Fruit fly (Drosophila melanogaster) whole organism, embryonic: ENCODE data around the gene CAH3.

Experiments used
- Awh ChIP-seq: fragments of 200-800 bp; sonication (Bioruptor generic); IDR thresholded peaks from 2 replicates; pipeline ENCODE4, ENCODE4 v1.3.6; 2022; ENCODE audit warnings: missing biosample characterization, missing genetic modification characterization
- CG10267 ChIP-seq: fragments of 200-800 bp; sonication (Bioruptor generic); optimal IDR thresholded peaks from 2 replicates; lab custom pipeline; 2018; ENCODE audit warnings: missing biosample characterization, mild to moderate bottlenecking, missing genetic modification characterization, moderate library complexity
- CG10431 ChIP-seq: fragments of 200-800 bp; sonication (Bioruptor generic); optimal IDR thresholded peaks from 3 replicates; lab custom pipeline; 2018; ENCODE audit warnings: missing biosample characterization, mild to moderate bottlenecking, missing genetic modification characterization
- CG10654 ChIP-seq: fragments of 200-800 bp; sonication (Bioruptor generic); optimal IDR thresholded peaks from 2 replicates; lab custom pipeline; 2016; ENCODE audit warnings: missing biosample characterization, missing genetic modification characterization
- CG10979 ChIP-seq: fragments of 200-800 bp; sonication (Bioruptor generic); optimal IDR thresholded peaks from 2 replicates; lab custom pipeline; 2018; ENCODE audit warnings: missing biosample characterization, mild to moderate bottlenecking, missing genetic modification characterization, moderate library complexity
- CG11504 ChIP-seq: fragments of 200-800 bp; sonication (Bioruptor generic); optimal IDR thresholded peaks from 3 replicates; lab custom pipeline; 2019; ENCODE audit warnings: missing biosample characterization, mild to moderate bottlenecking, missing genetic modification characterization, moderate library complexity
- CG12071 ChIP-seq: fragments of 200-800 bp; sonication (Bioruptor generic); optimal IDR thresholded peaks from 3 replicates; lab custom pipeline; 2018; ENCODE audit warnings: missing biosample characterization, mild to moderate bottlenecking, missing genetic modification characterization
- CG12155 ChIP-seq: fragments of 200-800 bp; sonication (Bioruptor generic); optimal IDR thresholded peaks from 3 replicates; lab custom pipeline; 2016; ENCODE audit warnings: missing biosample characterization, missing genetic modification characterization
- CG14860 ChIP-seq: fragments of 200-800 bp; sonication (Bioruptor generic); IDR thresholded peaks from 3 replicates; pipeline ENCODE4 v1.3.6; 2022; ENCODE audit warnings: missing biosample characterization, missing genetic modification characterization; ENCODE audit not compliant: partially characterized antibody
- CG15269 ChIP-seq: fragments of 200-800 bp; sonication (Bioruptor generic); optimal IDR thresholded peaks from 2 replicates; lab custom pipeline; 2018; ENCODE audit warnings: missing biosample characterization, mild to moderate bottlenecking, missing genetic modification characterization, moderate library complexity
- CG1603 ChIP-seq: fragments of 200-800 bp; sonication (Bioruptor generic); optimal IDR thresholded peaks from 2 replicates; lab custom pipeline; 2019; ENCODE audit warnings: missing biosample characterization, mild to moderate bottlenecking, missing genetic modification characterization, moderate library complexity
- CG17568 ChIP-seq: fragments of 200-800 bp; sonication (Bioruptor generic); optimal IDR thresholded peaks from 2 replicates; lab custom pipeline; 2018; ENCODE audit warnings: missing biosample characterization, mild to moderate bottlenecking, missing genetic modification characterization, moderate library complexity
- CG1832 ChIP-seq: fragments of 200-800 bp; sonication (Bioruptor generic); optimal IDR thresholded peaks from 2 replicates; lab custom pipeline; 2017; ENCODE audit warnings: missing biosample characterization, mild to moderate bottlenecking, missing genetic modification characterization, inconsistent platforms
- CG30020 ChIP-seq: fragments of 200-800 bp; optimal IDR thresholded peaks from 2 replicates; lab custom pipeline; 2019; ENCODE audit warnings: missing biosample characterization, mild to moderate bottlenecking, missing genetic modification characterization, moderate library complexity
- CG33557 ChIP-seq: fragments of 200-800 bp; sonication (Bioruptor generic); optimal IDR thresholded peaks from 2 replicates; lab custom pipeline; 2019; ENCODE audit warnings: missing biosample characterization, mild to moderate bottlenecking, missing genetic modification characterization, moderate library complexity
- CG4404 ChIP-seq: fragments of 200-800 bp; sonication (Bioruptor generic); IDR thresholded peaks from 2 replicates; pipeline ENCODE4 v1.3.6; 2022; ENCODE audit warnings: missing biosample characterization, missing genetic modification characterization
- CG7372 ChIP-seq: fragments of 200-800 bp; sonication (Bioruptor generic); IDR thresholded peaks from 2 replicates; pipeline ENCODE4 v1.3.6; 2022; ENCODE audit warnings: missing biosample characterization, missing genetic modification characterization
- CG9727 ChIP-seq: fragments of 200-800 bp; sonication (Bioruptor generic); optimal IDR thresholded peaks from 3 replicates; lab custom pipeline; 2017; ENCODE audit warnings: missing biosample characterization, mild to moderate bottlenecking, missing genetic modification characterization
- D19B ChIP-seq: fragments of 200-800 bp; sonication (Bioruptor generic); optimal IDR thresholded peaks from 2 replicates; lab custom pipeline; 2017; ENCODE audit warnings: missing biosample characterization, mild to moderate bottlenecking, missing genetic modification characterization
- Deaf1 ChIP-seq: fragments of 200-800 bp; optimal IDR thresholded peaks from 3 replicates; lab custom pipeline; 2019; ENCODE audit warnings: missing biosample characterization, mild to moderate bottlenecking, missing genetic modification characterization, moderate library complexity
- ERR ChIP-seq: fragments of 200-800 bp; sonication (Bioruptor generic); optimal IDR thresholded peaks from 2 replicates; lab custom pipeline; 2016; ENCODE audit warnings: missing biosample characterization, missing genetic modification characterization
- Gsc ChIP-seq: fragments of 200-800 bp; sonication (Bioruptor generic); IDR thresholded peaks from 2 replicates; pipeline ENCODE4 v1.3.6; 2022; ENCODE audit warnings: missing biosample characterization, missing genetic modification characterization
- H2.0 ChIP-seq: fragments of 200-800 bp; sonication (Bioruptor generic); IDR thresholded peaks from 2 replicates; pipeline ENCODE4 v1.3.6; 2022; ENCODE audit warnings: missing biosample characterization, missing genetic modification characterization
- Med ChIP-seq: fragments of 200-800 bp; sonication (Bioruptor generic); peaks from one replicate; lab custom pipeline; 2016; ENCODE audit warnings: missing biosample characterization, missing genetic modification characterization, mild to moderate bottlenecking, inconsistent platforms, moderate library complexity
- Nf-YC ChIP-seq: fragments of 200-800 bp; optimal IDR thresholded peaks from 3 replicates; lab custom pipeline; 2019; ENCODE audit warnings: missing biosample characterization, mild to moderate bottlenecking, missing genetic modification characterization, moderate library complexity
- Optix ChIP-seq: fragments of 200-800 bp; sonication (Bioruptor generic); IDR thresholded peaks from 3 replicates; pipeline ENCODE4 v1.3.6; 2022; ENCODE audit warnings: missing biosample characterization, missing genetic modification characterization
- Rx ChIP-seq: fragments of 200-800 bp; sonication (Bioruptor generic); IDR thresholded peaks from 2 replicates; pipeline ENCODE4 v1.3.6; 2022; ENCODE audit warnings: missing biosample characterization, missing genetic modification characterization
- Ssrp ChIP-seq: fragments of 200-800 bp; sonication (Bioruptor generic); optimal IDR thresholded peaks from 2 replicates; lab custom pipeline; 2018; ENCODE audit warnings: missing biosample characterization, mild to moderate bottlenecking, missing genetic modification characterization, moderate library complexity
- TFAM ChIP-seq: fragments of 200-800 bp; sonication (Bioruptor generic); optimal IDR thresholded peaks from 2 replicates; lab custom pipeline; 2017; ENCODE audit warnings: missing biosample characterization, missing genetic modification characterization, inconsistent platforms
- Trl ChIP-seq, 3 experiments: fragments of >200 bp in 2 of 3; fragments of 200-800 bp in 1 of 3; sonication (Bioruptor generic) in 1 of 3; optimal IDR thresholded peaks; 2 replicates in 1 of 3; 3 replicates in 2 of 3; lab custom pipeline; 2016 to 2017; ENCODE audit warnings: missing biosample characterization in 1 of 3, missing genetic modification characterization in 1 of 3
- Usf ChIP-seq: fragments of 200-800 bp; sonication (Bioruptor generic); optimal IDR thresholded peaks from 2 replicates; lab custom pipeline; 2017; ENCODE audit warnings: missing genotype, missing biosample characterization, missing genetic modification characterization
- Xrp1 ChIP-seq: fragments of 200-800 bp; sonication (Bioruptor generic); IDR thresholded peaks from 2 replicates; pipeline ENCODE4 v1.3.6; 2022; ENCODE audit warnings: missing biosample characterization, missing genetic modification characterization
- ara ChIP-seq: fragments of 200-800 bp; sonication (Bioruptor generic); IDR thresholded peaks from 2 replicates; pipeline ENCODE4 v1.3.6; 2022; ENCODE audit warnings: missing biosample characterization, missing genetic modification characterization
- ase ChIP-seq: fragments of 200-800 bp; sonication (Bioruptor generic); IDR thresholded peaks from 3 replicates; pipeline ENCODE4 v1.3.6; 2022; ENCODE audit warnings: missing biosample characterization, missing genetic modification characterization
- bigmax ChIP-seq: fragments of 200-800 bp; sonication (Bioruptor generic); optimal IDR thresholded peaks from 2 replicates; lab custom pipeline; 2018; ENCODE audit warnings: missing biosample characterization, mild to moderate bottlenecking, missing genetic modification characterization
- br ChIP-seq: fragments of >200 bp; optimal IDR thresholded peaks from 2 replicates; lab custom pipeline; 2017
- caup ChIP-seq: fragments of 200-800 bp; sonication (Bioruptor generic); optimal IDR thresholded peaks from 3 replicates; lab custom pipeline; 2017; ENCODE audit warnings: missing biosample characterization, mild to moderate bottlenecking, missing genetic modification characterization, moderate library complexity; ENCODE audit not compliant: severe bottlenecking
- chm ChIP-seq: fragments of 200-800 bp; sonication (Bioruptor generic); IDR thresholded peaks from 2 replicates; pipeline ENCODE4 v1.3.6; 2022; ENCODE audit warnings: missing biosample characterization, missing genetic modification characterization
- dmrt11E ChIP-seq: fragments of 200-800 bp; sonication (Bioruptor generic); optimal IDR thresholded peaks from 3 replicates; lab custom pipeline; 2018; ENCODE audit warnings: missing biosample characterization, mild to moderate bottlenecking, missing genetic modification characterization, moderate library complexity
- dmrt99B ChIP-seq: fragments of 200-800 bp; sonication (Bioruptor generic); optimal IDR thresholded peaks from 2 replicates; lab custom pipeline; 2018; ENCODE audit warnings: missing biosample characterization, mild to moderate bottlenecking, missing genetic modification characterization, moderate library complexity
- gem ChIP-seq: fragments of 200-800 bp; sonication (Bioruptor generic); optimal IDR thresholded peaks from 2 replicates; lab custom pipeline; 2019; ENCODE audit warnings: missing biosample characterization, mild to moderate bottlenecking, missing genetic modification characterization, moderate library complexity
- phol ChIP-seq: fragments of 200-800 bp; sonication (Bioruptor generic); optimal IDR thresholded peaks from 3 replicates; lab custom pipeline; 2018; ENCODE audit warnings: missing biosample characterization, mild to moderate bottlenecking, missing genetic modification characterization, moderate library complexity
- prd ChIP-seq, 3 experiments: fragments of >200 bp in 2 of 3; fragments of 200-800 bp in 1 of 3; sonication (Bioruptor generic) in 1 of 3; optimal IDR thresholded peaks in 2 of 3; IDR thresholded peaks in 1 of 3; 2 replicates in 2 of 3; 3 replicates in 1 of 3; pipeline versions ENCODE4 v1.3.6 to Lab custom; 2017 to 2022; ENCODE audit warnings: missing biosample characterization in 1 of 3, missing genetic modification characterization in 1 of 3
- pzg ChIP-seq: fragments of 200-800 bp; sonication (Bioruptor generic); optimal IDR thresholded peaks from 3 replicates; lab custom pipeline; 2018; ENCODE audit warnings: missing biosample characterization, mild to moderate bottlenecking, missing genetic modification characterization, moderate library complexity
- row ChIP-seq: fragments of 200-800 bp; sonication (Bioruptor generic); IDR thresholded peaks from 3 replicates; pipeline ENCODE4 v1.3.6; 2022; ENCODE audit warnings: missing biosample characterization, missing genetic modification characterization
- slp2 ChIP-seq: fragments of 200-800 bp; sonication (Bioruptor generic); optimal IDR thresholded peaks from 2 replicates; lab custom pipeline; 2016; ENCODE audit warnings: missing biosample characterization, missing genetic modification characterization
- sna ChIP-seq: fragments of 200-800 bp; sonication (Bioruptor generic); IDR thresholded peaks from 2 replicates; pipeline ENCODE4 v1.3.6; 2022; ENCODE audit warnings: missing biosample characterization, missing genetic modification characterization; ENCODE audit not compliant: partially characterized antibody
- tgo ChIP-seq: fragments of 200-800 bp; sonication (Bioruptor generic); IDR thresholded peaks from 3 replicates; pipeline ENCODE4 v1.3.6; 2022; ENCODE audit warnings: missing biosample characterization, missing genetic modification characterization
- zfh1 ChIP-seq: fragments of 200-800 bp; sonication (Bioruptor generic); IDR thresholded peaks from 3 replicates; pipeline ENCODE4 v1.3.6; 2022; ENCODE audit warnings: missing biosample characterization, missing genetic modification characterization

The CAH3 gene

DNA sequence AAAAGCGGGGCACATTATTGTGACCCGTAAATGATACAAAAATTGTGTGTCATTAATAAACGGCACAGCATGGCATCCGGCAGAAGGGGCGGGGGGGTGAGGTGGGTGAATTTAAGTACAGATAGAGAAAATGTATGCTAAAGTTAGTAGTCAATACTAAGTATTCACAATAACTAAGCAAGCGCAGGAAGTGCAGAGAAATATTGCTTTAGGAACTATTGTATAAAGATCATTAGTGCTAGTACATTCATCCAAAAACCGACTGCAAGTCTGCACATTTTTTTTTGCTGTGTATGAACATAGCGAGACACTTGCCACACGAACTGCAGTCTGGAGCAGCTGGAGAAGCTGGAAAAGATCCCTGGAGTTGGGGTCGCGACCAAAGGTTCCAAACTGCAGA, 11.6 kb upstream of the CAH3 start (continued):
- TF ChIP-seq Gsc (GFP tag; lab: Robert Waterston, UW) (peak; percentile 29; the same call in 1 of the 2 replicates), br (lab: Kevin White, UChicago) (no peak), ERR (no peak), CG33557 (GFP tag; lab: Kevin White, UChicago) (peak; percentile 28), slp2 (GFP tag; lab: Kevin White, UChicago) (no peak), dmrt99B (tag; lab: Kevin White, UChicago) (no peak), H2.0 (peak; percentile 4; the same call in 1 of the 2 replicates), Usf (no peak), Rx (no peak; the same call in 1 of the 2 replicates), chm (GFP tag; lab: Robert Waterston, UW) (peak; percentile 57; the same call in 1 of the 2 replicates), row (GFP tag; lab: Robert Waterston, UW) (peak; percentile 32; the same call in 2 of the 3 replicates), Nf-YC (no peak), prd (optimal IDR thresholded peaks at IDR 0.05; lab: Kevin White, UChicago) (no peak), prd (GFP tag; IDR thresholded peaks at IDR 0.05; lab: Robert Waterston, UW) (peak; percentile 42; the same call in 1 of the 3 replicates), CG10267 (no peak), ara (GFP tag; lab: Robert Waterston, UW) (peak; percentile 54; the same call in 1 of the 2 replicates), sna (GFP tag; lab: Robert Waterston, UW) (no peak), zfh1 (GFP tag; lab: Robert Waterston, UW) (peak; percentile 59; the same call in 2 of the 3 replicates), Optix (GFP tag; lab: Robert Waterston, UW) (peak; percentile 22; the same call in 1 of the 3 replicates), ase (no peak), Deaf1 (tag; lab: Kevin White, UChicago) (no peak), Xrp1 (peak; percentile 49), CG11504 (tag; lab: Kevin White, UChicago) (peak; percentile 0), CG7372 (GFP tag; lab: Robert Waterston, UW) (no peak), caup (GFP tag; lab: Kevin White, UChicago) (no peak), CG30020 (tag; lab: Kevin White, UChicago) (no peak), CG1832 (GFP tag; lab: Kevin White, UChicago) (no peak), CG15269 (tag; lab: Kevin White, UChicago) (no peak), CG17568 (GFP tag; lab: Kevin White, UChicago) (no peak), Med (GFP tag; lab: Kevin White, UChicago) (peak; percentile 26), Awh (GFP tag; lab: Robert Waterston, UW) (0 out of 2 replicates have a peak, but pooled peaks have one; percentile 30), D19B (no peak), dmrt11E (peak; percentile 56), CG10431 (GFP tag; lab: Kevin White, UChicago) (no peak), bigmax (GFP tag; lab: Kevin White, UChicago) (no peak), Trl (optimal IDR thresholded peaks at IDR 0.05; lab: Kevin White, UChicago) (no peak), Trl (GFP tag; optimal IDR thresholded peaks at IDR 0.05; lab: Kevin White, UChicago) (peak; percentile 5), CG14860 (GFP tag; lab: Robert Waterston, UW) (no peak), tgo (GFP tag; lab: Robert Waterston, UW) (peak; percentile 14; the same call in 1 of the 3 replicates), CG4404 (GFP tag; lab: Robert Waterston, UW) (peak; percentile 40; the same call in 1 of the 2 replicates), CG1603 (peak; percentile 31), Ssrp (tag; lab: Kevin White, UChicago) (peak; percentile 6), phol (peak; percentile 31), gem (tag; lab: Kevin White, UChicago) (peak; percentile 47), CG12155 (GFP tag; lab: Kevin White, UChicago) (no peak), CG10979 (tag; lab: Kevin White, UChicago) (peak; percentile 50), TFAM (no peak), pzg (GFP tag; lab: Kevin White, UChicago) (no peak), CG12071 (GFP tag; lab: Kevin White, UChicago) (no peak), CG10654 (no peak), CG9727 (GFP tag; lab: Kevin White, UChicago) (peak; percentile 1)
